Worm (Caenorhabditis elegans) whole organism, mixed stage, embryonic: ENCODE results near the gene R10E11.6.

Experiments
- M03D4.4 ChIP-seq: sonication (generic microtip); optimal IDR thresholded peaks from 2 replicates; lab custom pipeline; 2017; ENCODE audit warnings: mild to moderate bottlenecking, missing genetic modification characterization, missing compliant biosample characterization
- blmp-1 ChIP-seq: fragments of 150-350 bp; optimal IDR thresholded peaks from 2 replicates; lab custom pipeline; 2014; ENCODE audit warnings: missing biosample characterization, missing genetic modification characterization
- ceh-39 ChIP-seq: fragments of 150-350 bp; optimal IDR thresholded peaks from 2 replicates; lab custom pipeline; 2014; ENCODE audit warnings: missing biosample characterization, missing genetic modification characterization
- ceh-43 ChIP-seq: fragments of 200-800 bp; sonication (Bioruptor generic); optimal IDR thresholded peaks from 2 replicates; lab custom pipeline; 2018; ENCODE audit warnings: mild to moderate bottlenecking, missing genetic modification characterization, moderate library complexity, missing compliant biosample characterization
- ceh-83 ChIP-seq: fragments of 200-800 bp; sonication (Bioruptor generic); optimal IDR thresholded peaks from 2 replicates; lab custom pipeline; 2018; ENCODE audit warnings: mild to moderate bottlenecking, missing genetic modification characterization, missing compliant biosample characterization
- ces-1 ChIP-seq: fragments of 150-350 bp; optimal IDR thresholded peaks from 2 replicates; lab custom pipeline; 2014; ENCODE audit warnings: missing biosample characterization, missing genetic modification reagents, missing genetic modification characterization
- cnd-1 ChIP-seq: fragments of 200-800 bp; sonication (Bioruptor generic); optimal IDR thresholded peaks from 2 replicates; lab custom pipeline; 2018; ENCODE audit warnings: mild to moderate bottlenecking, missing genetic modification characterization, missing compliant biosample characterization
- drap-1 ChIP-seq: fragments of 200-800 bp; sonication (Bioruptor generic); optimal IDR thresholded peaks from 3 replicates; lab custom pipeline; 2018; ENCODE audit warnings: mild to moderate bottlenecking, missing genetic modification characterization, missing compliant biosample characterization
- elt-1 ChIP-seq: sonication (generic microtip); optimal IDR thresholded peaks from 2 replicates; lab custom pipeline; 2017; ENCODE audit warnings: missing genetic modification characterization, mild to moderate bottlenecking, missing compliant biosample characterization, antibody characterized with exemption, moderate library complexity, borderline replicate concordance; ENCODE audit not compliant: insufficient read depth
- elt-3 ChIP-seq: fragments of 150-350 bp; optimal IDR thresholded peaks from 2 replicates; lab custom pipeline; 2014; ENCODE audit warnings: missing biosample characterization, missing genetic modification characterization
- flh-1 ChIP-seq: fragments of 200-800 bp; sonication (Bioruptor generic); optimal IDR thresholded peaks from 2 replicates; lab custom pipeline; 2018; ENCODE audit warnings: mild to moderate bottlenecking, missing genetic modification characterization, moderate library complexity, missing compliant biosample characterization
- ham-2 ChIP-seq: fragments of 200-800 bp; sonication (Bioruptor generic); optimal IDR thresholded peaks from 2 replicates; lab custom pipeline; 2018; ENCODE audit warnings: mild to moderate bottlenecking, missing genetic modification characterization, missing compliant biosample characterization
- hlh-1 ChIP-seq: fragments of 150-350 bp; optimal IDR thresholded peaks from 2 replicates; lab custom pipeline; 2014; ENCODE audit warnings: missing biosample characterization, missing genetic modification reagents, missing genetic modification characterization
- lin-13 ChIP-seq: fragments of 150-350 bp; optimal IDR thresholded peaks from 2 replicates; lab custom pipeline; 2014; ENCODE audit warnings: missing biosample characterization, missing genetic modification characterization
- lin-32 ChIP-seq: fragments of 200-800 bp; sonication (Bioruptor generic); optimal IDR thresholded peaks from 2 replicates; lab custom pipeline; 2018; ENCODE audit warnings: mild to moderate bottlenecking, missing genetic modification characterization, missing compliant biosample characterization
- lsy-2 ChIP-seq: fragments of 150-350 bp; optimal IDR thresholded peaks from 2 replicates; lab custom pipeline; 2014; ENCODE audit warnings: missing biosample characterization, missing genetic modification characterization
- mab-5 ChIP-seq: fragments of 150-350 bp; optimal IDR thresholded peaks from 2 replicates; lab custom pipeline; 2014; ENCODE audit warnings: missing biosample characterization, missing genetic modification characterization
- mep-1 ChIP-seq: fragments of 150-350 bp; optimal IDR thresholded peaks from 2 replicates; lab custom pipeline; 2017; ENCODE audit warnings: missing biosample characterization, missing genetic modification reagents, missing genetic modification characterization, inconsistent platforms
- mls-2 ChIP-seq: sonication (generic microtip); optimal IDR thresholded peaks from 2 replicates; lab custom pipeline; 2016; ENCODE audit warnings: mild to moderate bottlenecking, missing genetic modification characterization, moderate library complexity, missing compliant biosample characterization
- nhr-12 ChIP-seq: fragments of 150-350 bp; optimal IDR thresholded peaks from 2 replicates; lab custom pipeline; 2014; ENCODE audit warnings: missing biosample characterization, missing genetic modification characterization
- nhr-2 ChIP-seq: fragments of 150-350 bp; optimal IDR thresholded peaks from 2 replicates; lab custom pipeline; 2014; ENCODE audit warnings: missing biosample characterization, missing genetic modification characterization
- nhr-237 ChIP-seq: fragments of 150-350 bp; optimal IDR thresholded peaks from 2 replicates; lab custom pipeline; 2014; ENCODE audit warnings: missing biosample characterization, missing genetic modification characterization
- nhr-28 ChIP-seq: fragments of 150-350 bp; optimal IDR thresholded peaks from 2 replicates; lab custom pipeline; 2014; ENCODE audit warnings: missing biosample characterization, missing genetic modification characterization
- nhr-76 ChIP-seq: sonication (generic microtip); optimal IDR thresholded peaks from 2 replicates; lab custom pipeline; 2017; ENCODE audit warnings: missing biosample characterization, missing genetic modification characterization
- pha-4 ChIP-seq: fragments of 150-350 bp; optimal IDR thresholded peaks from 2 replicates; lab custom pipeline; 2018; ENCODE audit warnings: missing biosample characterization, missing genetic modification reagents, missing genetic modification characterization
- sem-2 ChIP-seq: fragments of 200-800 bp; sonication (Bioruptor generic); optimal IDR thresholded peaks from 2 replicates; lab custom pipeline; 2018; ENCODE audit warnings: mild to moderate bottlenecking, missing genetic modification characterization, missing compliant biosample characterization
- snpc-4 ChIP-seq: fragments of 150-350 bp; optimal IDR thresholded peaks from 2 replicates; lab custom pipeline; 2014; ENCODE audit warnings: missing biosample characterization, missing genetic modification characterization
- sptf-1 ChIP-seq: sonication (generic microtip); optimal IDR thresholded peaks from 2 replicates; lab custom pipeline; 2017; ENCODE audit warnings: mild to moderate bottlenecking, missing genetic modification characterization, moderate library complexity, missing compliant biosample characterization
- tbx-8 ChIP-seq: fragments of 200-800 bp; sonication (Bioruptor generic); optimal IDR thresholded peaks from 2 replicates; lab custom pipeline; 2018; ENCODE audit warnings: mild to moderate bottlenecking, missing genetic modification characterization, moderate library complexity, missing compliant biosample characterization
- unc-120 ChIP-seq: sonication (generic microtip); optimal IDR thresholded peaks from 2 replicates; lab custom pipeline; 2017; ENCODE audit warnings: missing genetic modification characterization, missing compliant biosample characterization; ENCODE audit not compliant: poor library complexity, severe bottlenecking
- unc-39 ChIP-seq: fragments of 150-350 bp; optimal IDR thresholded peaks from 2 replicates; lab custom pipeline; 2014; ENCODE audit warnings: missing biosample characterization, missing genetic modification characterization
- unc-62 ChIP-seq: fragments of 150-350 bp; optimal IDR thresholded peaks from 2 replicates; lab custom pipeline; 2014; ENCODE audit warnings: missing biosample characterization, missing genetic modification reagents, missing genetic modification characterization
- zip-8 ChIP-seq: fragments of 150-350 bp; optimal IDR thresholded peaks from 2 replicates; lab custom pipeline; 2014; ENCODE audit warnings: missing biosample characterization, missing genetic modification characterization
- ztf-11 ChIP-seq: fragments of 150-350 bp; optimal IDR thresholded peaks from 2 replicates; lab custom pipeline; 2014; ENCODE audit warnings: missing biosample characterization, missing genetic modification characterization

R10E11.6 gene

ce11 chrIII:9740663-9741062 is 42.1 kb upstream of the R10E11.6 start:
- TF ChIP-seq elt-1 (tag; lab: Kevin White, UChicago), result no peak
- TF ChIP-seq ztf-11 (tag; lab: Kevin White, UChicago), result no peak
- TF ChIP-seq lsy-2 (tag; lab: Kevin White, UChicago), result peak; percentile 41

- no peak for TF ChIP-seq nhr-2 (tag; lab: Kevin White, UChicago)
- TF ChIP-seq unc-39 (tag; lab: Kevin White, UChicago), result no peak
- TF ChIP-seq ces-1 (GFP tag; lab: Kevin White, UChicago), result no peak
- peak; percentile 95 for TF ChIP-seq hlh-1
- TF ChIP-seq ceh-83 (GFP tag; lab: Kevin White, UChicago), result no peak
- no peak for TF ChIP-seq zip-8 (tag; lab: Kevin White, UChicago)
- TF ChIP-seq unc-62 (GFP tag; lab: Kevin White, UChicago), result peak; percentile 69
- TF ChIP-seq unc-120 (tag; lab: Kevin White, UChicago), result peak; percentile 27
These were observed 40.8 kb upstream of the R10E11.6 start for ce11 chrIII:9741985-9742384.

DNA sequence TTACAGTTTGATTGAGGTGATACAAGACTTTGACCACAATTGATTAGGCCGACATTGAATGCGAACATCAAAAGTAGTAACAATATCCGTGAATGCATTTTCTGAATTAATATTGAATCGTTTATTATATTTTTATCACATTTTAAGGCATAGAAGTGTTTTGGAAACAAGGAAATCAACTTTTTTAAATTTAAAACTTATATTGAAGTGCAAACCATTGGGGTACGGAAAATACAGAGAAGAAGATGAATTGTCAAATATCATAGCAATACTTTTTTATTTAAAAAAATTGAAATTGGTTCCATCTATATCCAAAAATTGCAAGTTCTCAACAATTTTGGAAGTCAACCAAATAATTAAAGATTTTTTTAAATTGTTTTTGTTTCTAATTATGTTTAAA is 39.6 kb upstream of the R10E11.6 start, which contains the start of gene T05G5.1:
TSS of gene T05G5.1 (minus strand) at position 101 of the 400 bp plus-strand sequence.
- TF ChIP-seq hlh-1 (no peak), nhr-12 (no peak), nhr-28 (tag; lab: Kevin White, UChicago) (no peak), elt-1 (tag; lab: Kevin White, UChicago) (no peak)

DNA sequence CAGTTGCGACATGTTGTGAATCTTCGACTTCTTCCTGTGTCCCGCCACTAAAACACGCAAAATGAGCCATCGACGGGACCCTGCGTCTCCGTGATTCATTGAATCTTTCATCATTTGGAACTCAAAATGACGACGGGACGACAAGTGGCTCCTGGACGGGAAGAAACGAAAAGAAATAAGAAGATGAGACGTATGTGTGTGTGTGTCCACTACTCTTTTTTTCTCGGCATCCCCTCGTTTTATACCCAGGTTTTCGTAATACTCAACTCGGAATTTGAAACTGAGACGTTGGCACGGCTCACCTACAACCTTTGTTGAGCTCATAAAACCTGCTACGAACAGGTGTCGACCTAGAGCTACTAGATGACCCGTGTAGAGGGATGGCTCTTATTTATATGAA is 38.3 kb upstream of the R10E11.6 start:
- TF ChIP-seq unc-62 (GFP tag; lab: Kevin White, UChicago), result peak; percentile 68
- TF ChIP-seq mls-2, result no peak
- TF ChIP-seq hlh-1, result peak; percentile 51
- peak; percentile 67 for TF ChIP-seq unc-120 (tag; lab: Kevin White, UChicago)

DNA sequence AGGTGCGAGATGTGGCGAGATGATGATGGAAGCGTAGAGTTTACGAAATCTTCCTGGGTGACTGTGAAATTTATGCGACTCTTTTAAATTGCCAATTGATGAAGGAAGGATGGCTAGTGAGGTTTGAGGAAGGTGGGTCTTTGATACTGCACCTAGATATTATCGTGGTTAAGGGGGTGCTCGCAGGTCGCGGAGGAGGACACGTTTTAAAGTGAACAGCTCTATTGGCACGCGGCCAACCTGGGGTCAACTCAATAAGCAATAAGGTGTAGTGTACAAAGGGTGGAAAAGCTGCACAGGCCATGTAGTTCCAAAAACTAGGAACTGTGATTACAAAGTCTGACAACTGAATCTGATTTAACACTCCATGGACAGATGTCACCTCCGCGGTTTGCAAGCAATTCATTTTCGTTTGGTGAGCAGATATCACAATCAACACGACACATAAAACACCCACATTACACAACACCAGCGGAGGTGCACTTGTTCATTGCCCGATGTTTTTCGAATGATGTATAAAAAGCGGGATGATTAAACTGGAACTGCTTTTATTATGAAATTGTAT is 37.4 kb upstream of the R10E11.6 start:
- peak; percentile 20 for TF ChIP-seq unc-62 (GFP tag; lab: Kevin White, UChicago)
- no peak for TF ChIP-seq sem-2 (GFP tag; lab: Kevin White, UChicago)

ce11 chrIII:9746665-9747064 is 36.1 kb upstream of the R10E11.6 start:
- TF ChIP-seq hlh-1 (no peak), mep-1 (no peak), ham-2 (GFP tag; lab: Kevin White, UChicago) (no peak), ces-1 (GFP tag; lab: Kevin White, UChicago) (no peak)
- TF ChIP-seq, all 35 proteins: peak for 0

ce11 chrIII:9747133-9747532 is 35.7 kb upstream of the R10E11.6 start, which contains the start of the genes iff-1 and cdk-1:
Gene iff-1 (minus strand): TSS chrIII:9747193.
Gene cdk-1 (plus strand): TSS chrIII:9747472.
- TF ChIP-seq tbx-8, result no peak
- TF ChIP-seq mls-2, result no peak
- no peak for TF ChIP-seq unc-62 (GFP tag; lab: Kevin White, UChicago)
- peak; percentile 37 for TF ChIP-seq lsy-2 (tag; lab: Kevin White, UChicago)
- peak; percentile 21 for TF ChIP-seq nhr-237
- TF ChIP-seq ceh-39 (tag; lab: Kevin White, UChicago), result no peak
- no peak for TF ChIP-seq lin-13 (tag; lab: Kevin White, UChicago)
- peak; percentile 41 for TF ChIP-seq ces-1 (GFP tag; lab: Kevin White, UChicago)
- TF ChIP-seq cnd-1 (tag; lab: Kevin White, UChicago), result no peak
- TF ChIP-seq ham-2 (GFP tag; lab: Kevin White, UChicago), result no peak
- no peak for TF ChIP-seq sptf-1 (tag; lab: Kevin White, UChicago)
- no peak for TF ChIP-seq nhr-12
- TF ChIP-seq zip-8 (tag; lab: Kevin White, UChicago), result no peak
- no peak for TF ChIP-seq blmp-1 (tag; lab: Kevin White, UChicago)
- TF ChIP-seq sem-2 (GFP tag; lab: Kevin White, UChicago), result no peak
- TF ChIP-seq elt-1 (tag; lab: Kevin White, UChicago), result no peak
- TF ChIP-seq ceh-83 (GFP tag; lab: Kevin White, UChicago), result no peak
- TF ChIP-seq unc-120 (tag; lab: Kevin White, UChicago), result peak; percentile 49
- peak; percentile 63 for TF ChIP-seq mep-1
- no peak for TF ChIP-seq mab-5 (tag; lab: Kevin White, UChicago)
- no peak for TF ChIP-seq M03D4.4
- no peak for TF ChIP-seq elt-3
- no peak for TF ChIP-seq flh-1 (GFP tag; lab: Kevin White, UChicago)
- no peak for TF ChIP-seq snpc-4 (tag; lab: Kevin White, UChicago)
- no peak for TF ChIP-seq unc-39 (tag; lab: Kevin White, UChicago)
- TF ChIP-seq ztf-11 (tag; lab: Kevin White, UChicago), result no peak
- no peak for TF ChIP-seq nhr-2 (tag; lab: Kevin White, UChicago)
- no peak for TF ChIP-seq ceh-43 (GFP tag; lab: Kevin White, UChicago)
- TF ChIP-seq drap-1 (GFP tag; lab: Kevin White, UChicago), result no peak
- TF ChIP-seq nhr-28 (tag; lab: Kevin White, UChicago), result no peak
- peak; percentile 15 for TF ChIP-seq pha-4 (tag; lab: Kevin White, UChicago)
- TF ChIP-seq nhr-76 (tag; lab: Kevin White, UChicago), result no peak
- no peak for TF ChIP-seq hlh-1
- no peak for TF ChIP-seq lin-32 (GFP tag; lab: Kevin White, UChicago)
